Fruit fly (Drosophila melanogaster) S2 (cell line): Measurements from ENCODE around the gene CG15646.

ENCODE experiments used
- CG8478 ChIP-seq: fragments of >200 bp; optimal IDR thresholded peaks from 2 replicates; lab custom pipeline; 2018
- CTCF ChIP-seq, 2 experiments: fragments of >200 bp; optimal IDR thresholded peaks; 2 replicates each; lab custom pipeline; 2018

Gene CG15646

DNA sequence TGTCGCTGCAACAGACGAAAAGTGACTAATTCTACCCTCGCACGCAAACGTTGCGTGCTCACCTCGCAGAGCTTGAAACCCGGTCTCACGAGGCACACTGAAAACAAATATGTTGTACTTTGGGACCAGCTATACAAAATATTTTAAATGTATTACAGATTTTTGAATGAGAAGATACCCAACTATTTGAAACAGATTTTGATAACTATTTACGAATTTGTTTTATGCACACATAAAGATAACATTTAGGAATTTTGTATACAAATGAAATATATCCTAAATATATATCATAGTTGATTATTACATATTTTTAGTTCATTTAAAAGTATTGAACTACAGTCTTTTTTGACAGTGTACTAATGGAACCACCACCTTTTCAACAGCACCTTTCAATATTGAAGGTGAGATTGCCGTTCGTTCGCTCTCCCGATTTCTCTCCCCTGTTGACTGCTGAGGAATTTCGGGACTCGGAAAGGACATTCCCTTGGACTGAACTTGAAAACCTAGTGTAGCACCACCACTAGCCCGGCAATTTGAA is at the start of gene CG15646:
CG15646 (minus strand) TSS at position 4 of the 538 bp plus-strand sequence.
- TF ChIP-seq CTCF (optimal IDR thresholded peaks at IDR 0.05; lab: Kevin White, UChicago) (no peak), CG8478 (lab: Kevin White, UChicago) (no peak)

DNA sequence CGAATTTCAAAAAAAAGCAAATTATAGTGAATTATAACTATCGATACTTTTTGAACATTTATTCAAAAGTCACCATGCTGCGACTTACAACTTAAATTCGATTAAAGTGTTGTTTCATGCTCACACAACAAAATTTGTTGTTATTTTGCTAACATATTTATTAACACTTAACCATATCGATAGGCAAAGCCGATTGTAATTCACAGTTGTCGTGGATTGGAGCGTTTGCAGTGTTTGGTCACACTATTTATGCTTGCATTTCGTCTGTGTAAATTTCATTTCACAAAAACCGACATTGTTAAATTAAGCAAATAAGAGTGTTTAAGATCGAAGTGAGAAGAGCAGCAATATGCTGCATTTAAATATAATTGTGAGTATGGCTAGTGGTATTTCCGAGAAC is 41.6 kb upstream of the CG15646 start, which contains the start of gene HUWE1:
HUWE1 (plus strand) TSS at position 220 of the 400 bp plus-strand sequence.
- TF ChIP-seq CG8478 (lab: Kevin White, UChicago): no peak
- no peak for TF ChIP-seq CTCF (optimal IDR thresholded peaks at IDR 0.05; lab: Kevin White, UChicago)

DNA sequence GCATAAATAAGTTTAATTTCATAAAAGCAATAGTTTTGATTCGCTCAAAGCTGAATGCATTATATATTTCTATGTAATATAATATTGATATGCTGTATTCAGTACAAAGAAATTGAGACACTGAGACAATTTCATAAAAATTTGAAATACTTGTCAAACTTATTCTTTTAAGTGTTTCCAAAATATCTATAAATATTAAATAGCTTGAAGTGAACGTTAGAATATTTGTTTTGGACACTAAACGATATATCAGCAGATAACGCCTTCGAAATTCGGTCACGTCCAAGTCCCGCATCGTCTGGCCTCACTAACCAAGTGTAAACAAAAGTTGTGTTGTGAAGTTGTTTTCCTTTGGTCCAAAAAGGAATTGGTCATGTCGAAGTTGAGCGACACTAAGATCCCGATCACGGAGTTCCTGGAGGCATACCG is 39.9 kb upstream of the CG15646 start:
- TF ChIP-seq CG8478 (lab: Kevin White, UChicago): no peak
- no peak for TF ChIP-seq CTCF (optimal IDR thresholded peaks at IDR 0.05; lab: Kevin White, UChicago)

DNA sequence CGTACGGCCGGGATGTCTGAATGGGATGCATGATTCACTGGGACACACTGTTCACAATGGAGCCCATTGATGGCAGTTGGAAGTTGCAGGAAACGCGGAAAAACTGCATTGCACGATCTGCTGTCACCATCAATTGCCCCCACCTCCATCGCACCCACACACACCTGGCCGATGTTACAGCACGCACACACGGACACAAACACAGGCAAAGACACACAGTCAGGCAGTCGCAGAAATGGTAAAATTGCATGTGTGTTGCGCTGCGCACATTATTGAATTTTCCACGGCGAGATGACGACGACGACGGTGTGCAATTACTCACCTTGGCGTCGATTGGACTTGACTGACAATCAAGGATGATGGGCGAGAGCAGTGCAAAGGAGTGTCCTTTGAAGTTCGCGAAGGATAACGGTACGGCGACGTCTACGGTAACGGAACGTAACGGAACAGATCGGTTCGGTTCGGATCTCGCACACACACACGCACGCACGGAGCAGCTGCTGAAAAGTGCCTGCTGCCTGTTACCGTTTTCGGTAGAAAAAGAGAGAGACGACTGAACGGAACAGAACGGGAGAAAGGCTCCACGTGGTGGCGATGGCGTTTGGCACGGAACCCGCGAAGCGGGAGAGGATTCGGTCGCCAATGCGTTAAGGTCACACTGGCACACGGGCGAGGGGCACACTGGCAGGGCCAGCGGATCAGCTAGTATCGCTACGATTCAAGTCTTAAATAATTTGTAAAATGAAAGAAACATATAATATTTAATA is 39.3 kb upstream of the CG15646 start, which contains the start of the genes CG9281 and CG15601:
CG9281 (minus strand) TSS at position 556 of the 767 bp plus-strand sequence.
CG15601 (plus strand) TSS at position 664 of the 767 bp plus-strand sequence.
- TF ChIP-seq CTCF (optimal IDR thresholded peaks at IDR 0.05; lab: Kevin White, UChicago) (peak in 1 of 2 experiments; percentile 17), CG8478 (lab: Kevin White, UChicago) (no peak)

DNA sequence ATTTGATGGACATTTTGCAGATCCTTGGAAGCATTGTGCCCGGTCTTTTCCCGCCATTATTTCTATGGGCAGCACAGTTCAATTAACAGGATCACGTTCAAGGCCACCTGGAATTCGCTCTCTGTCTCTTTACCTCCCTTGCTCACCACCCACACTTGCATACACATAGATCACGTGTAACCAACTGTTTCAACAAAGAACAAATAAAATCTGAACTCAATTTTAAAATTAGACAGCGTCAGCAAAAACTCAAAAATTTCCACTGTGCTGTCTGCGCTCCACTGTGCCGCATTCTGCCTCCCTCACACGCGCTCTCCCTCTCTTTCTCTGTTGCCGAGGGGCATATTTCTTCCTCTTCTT is 38.8 kb upstream of the CG15646 start:
- TF ChIP-seq CG8478 (lab: Kevin White, UChicago) (no peak), CTCF (optimal IDR thresholded peaks at IDR 0.05; lab: Kevin White, UChicago) (no peak)

DNA sequence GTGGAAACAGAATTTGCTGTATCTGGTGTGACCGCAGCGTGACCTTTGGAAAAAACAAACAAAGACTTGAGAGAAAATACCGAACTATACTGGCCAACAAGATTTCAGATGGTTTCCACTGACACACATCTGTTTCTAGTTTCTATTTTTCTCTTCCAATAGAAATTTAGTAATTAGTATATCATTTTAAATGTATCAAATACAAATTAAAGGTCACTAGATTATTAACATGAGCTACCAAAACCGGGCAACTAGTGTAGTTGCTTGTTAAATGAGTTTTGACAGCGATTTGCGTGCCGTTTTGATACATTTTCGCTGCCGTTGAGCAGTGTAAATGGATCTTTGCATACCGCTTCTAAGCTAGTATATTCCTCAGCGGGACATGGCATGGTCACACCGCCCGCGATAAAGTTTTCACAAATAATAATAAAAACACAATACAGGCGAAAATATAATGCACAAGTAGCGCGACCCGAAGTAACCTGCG is 32.9 kb upstream of the CG15646 start, which contains the start of the genes Pis and Hap40:
Pis (minus strand) TSS at position 51 of the 487 bp plus-strand sequence.
Hap40 (plus strand) TSS at position 406 of the 487 bp plus-strand sequence.
- no peak for TF ChIP-seq CTCF (optimal IDR thresholded peaks at IDR 0.05; lab: Kevin White, UChicago)
- no peak for TF ChIP-seq CG8478 (lab: Kevin White, UChicago)

DNA sequence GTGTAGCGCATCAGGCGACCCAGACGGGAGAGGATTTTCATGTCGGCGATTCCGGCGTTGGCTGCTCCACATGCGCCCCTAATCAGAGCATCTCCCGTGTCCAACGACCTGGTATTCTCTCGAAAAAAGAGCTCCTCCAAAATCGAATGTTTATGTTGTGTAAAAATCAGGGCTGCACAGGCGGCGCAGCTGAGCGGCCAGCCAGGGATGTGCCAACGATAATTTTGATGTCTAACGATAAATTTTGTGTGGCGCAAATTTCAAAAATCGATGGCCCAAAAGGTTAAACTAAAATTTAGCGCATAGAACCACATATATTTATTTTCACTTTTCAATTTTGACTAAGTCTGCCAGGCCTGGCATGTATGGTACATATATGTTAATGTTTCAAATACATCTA is 30.2 kb upstream of the CG15646 start, which contains the start of gene CG9240:
CG9240 (minus strand) TSS at position 213 of the 400 bp plus-strand sequence.
- TF ChIP-seq CG8478 (lab: Kevin White, UChicago): no peak
- no peak for TF ChIP-seq CTCF (optimal IDR thresholded peaks at IDR 0.05; lab: Kevin White, UChicago)

DNA sequence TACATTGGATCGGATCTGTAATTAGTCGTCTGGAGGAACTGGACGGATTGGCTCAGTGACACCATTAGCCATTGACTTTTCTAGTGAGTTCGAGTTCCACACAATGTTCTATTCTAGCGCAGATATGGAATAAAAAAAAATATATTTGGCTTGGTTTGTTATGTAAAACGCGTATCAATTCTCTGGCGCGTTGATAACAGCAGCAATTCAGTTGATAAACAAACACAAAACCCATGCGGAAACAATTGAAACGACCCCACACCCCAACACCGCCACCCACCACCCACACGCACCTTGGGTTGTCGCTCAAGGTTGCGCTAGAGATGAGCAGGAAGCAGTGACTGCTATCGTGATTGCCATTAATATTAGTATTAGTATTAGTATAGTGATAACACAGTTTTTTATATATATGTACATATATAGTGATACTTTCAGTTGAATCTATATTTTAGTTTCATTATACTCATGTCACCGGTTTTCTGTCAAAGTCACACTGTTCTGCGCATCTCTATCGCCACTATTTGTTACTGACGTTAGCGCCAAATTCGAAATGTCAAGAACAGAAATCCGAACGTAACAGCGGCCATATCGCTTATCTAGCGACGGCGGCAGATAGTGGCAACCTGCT is 26.9 kb upstream of the CG15646 start:
- TF ChIP-seq CTCF (optimal IDR thresholded peaks at IDR 0.05; lab: Kevin White, UChicago): no peak
- no peak for TF ChIP-seq CG8478 (lab: Kevin White, UChicago)

DNA sequence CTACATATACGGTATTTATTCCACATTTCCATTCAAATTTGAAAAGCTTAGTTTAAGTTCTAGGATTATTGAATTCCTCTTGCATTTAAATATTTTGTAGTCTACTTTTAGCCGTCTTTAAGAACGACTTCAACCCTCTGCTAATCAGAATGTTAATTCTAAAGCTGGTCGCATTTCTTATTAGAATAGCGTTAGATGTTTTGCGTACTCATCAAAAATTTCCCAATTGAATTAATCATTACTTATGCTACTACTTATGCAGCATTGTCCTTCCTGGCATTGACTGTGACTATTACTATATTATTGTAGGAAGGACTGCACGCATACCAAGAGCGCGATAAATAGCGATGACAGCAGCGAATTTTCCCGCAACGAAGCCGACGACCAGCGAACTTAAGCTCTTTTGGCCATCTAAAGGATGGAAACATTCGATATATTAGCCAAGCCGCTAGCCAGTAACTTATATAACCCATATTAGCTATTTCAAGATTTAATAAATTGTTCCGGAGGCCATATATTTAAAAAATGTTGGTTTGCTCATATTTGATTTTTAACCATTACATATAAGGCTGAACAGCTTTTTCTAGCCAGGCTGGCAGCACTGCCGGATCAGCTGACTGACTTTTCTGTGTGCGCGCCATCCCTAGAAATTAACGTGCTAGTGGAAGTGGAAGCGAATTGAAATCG is 26.2 kb upstream of the CG15646 start, which contains the start of gene CG8128:
CG8128 (plus strand) TSS at position 641 of the 687 bp plus-strand sequence.
- no peak for TF ChIP-seq CG8478 (lab: Kevin White, UChicago)
- no peak for TF ChIP-seq CTCF (optimal IDR thresholded peaks at IDR 0.05; lab: Kevin White, UChicago)

DNA sequence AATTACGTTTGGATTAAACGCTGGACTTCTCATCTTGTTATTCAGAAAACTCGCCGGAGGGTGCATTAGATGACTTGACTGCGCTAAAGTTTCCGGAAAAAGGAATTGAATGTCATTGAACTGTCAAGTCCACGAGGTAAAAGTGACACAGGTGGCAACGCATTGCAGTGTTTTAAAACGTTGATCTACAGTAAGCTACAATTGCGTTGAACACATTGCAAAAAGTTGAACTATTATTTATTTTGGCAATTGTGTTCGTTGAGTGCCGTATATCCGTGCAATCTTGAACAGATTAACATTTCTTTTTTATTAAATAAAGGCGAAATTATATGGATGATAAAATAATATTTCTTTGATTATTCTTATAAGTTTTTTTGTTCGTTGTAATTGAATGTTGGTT is 17.9 kb upstream of the CG15646 start, which contains the start of gene CG15599:
CG15599 (minus strand) TSS at position 101 of the 400 bp plus-strand sequence.
- TF ChIP-seq CTCF (optimal IDR thresholded peaks at IDR 0.05; lab: Kevin White, UChicago) (no peak), CG8478 (lab: Kevin White, UChicago) (no peak)

DNA sequence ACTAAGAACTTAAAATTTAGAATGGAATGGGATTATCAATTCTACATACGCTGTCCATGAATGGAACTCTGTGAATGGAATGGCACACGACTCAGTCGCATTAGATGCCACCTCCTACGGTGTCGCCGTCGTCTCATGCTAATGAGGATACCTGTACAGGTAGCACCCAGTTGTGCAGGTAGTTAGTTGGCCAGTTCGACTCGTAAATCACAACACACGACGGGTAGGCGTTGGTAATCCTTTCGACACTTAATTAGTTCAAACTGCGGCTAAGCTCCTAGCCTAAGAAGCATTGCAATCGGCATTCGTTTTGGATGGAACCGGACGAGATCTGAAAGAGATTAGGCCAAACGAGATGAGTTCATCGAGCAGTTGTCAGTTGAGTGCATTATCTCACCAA is 13.6 kb upstream of the CG15646 start:
- TF ChIP-seq CG8478 (lab: Kevin White, UChicago) (no peak), CTCF (optimal IDR thresholded peaks at IDR 0.05; lab: Kevin White, UChicago) (no peak)

DNA sequence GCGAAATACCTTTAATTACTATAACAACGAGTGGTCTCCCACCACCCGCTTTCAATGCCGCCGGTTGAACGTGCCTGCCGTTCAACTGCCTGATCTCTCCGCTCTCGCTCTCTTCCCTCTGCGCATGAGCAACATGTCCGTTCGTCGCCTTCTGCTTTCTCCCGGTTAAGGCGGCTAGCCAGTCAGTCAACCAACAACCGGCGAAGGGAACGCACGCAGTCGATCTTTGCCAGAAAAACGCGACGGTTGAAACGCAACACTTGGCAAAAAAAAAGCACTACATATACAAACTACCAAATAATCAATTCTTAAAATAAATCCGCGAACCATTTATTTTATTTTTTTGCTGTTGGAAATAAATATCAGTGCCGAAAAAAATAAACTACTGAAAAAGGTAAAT is 4.5 kb upstream of the CG15646 start, which contains the start of gene CG12708:
CG12708 (plus strand) TSS at position 183 of the 400 bp plus-strand sequence.
- no peak for TF ChIP-seq CTCF (optimal IDR thresholded peaks at IDR 0.05; lab: Kevin White, UChicago)
- no peak for TF ChIP-seq CG8478 (lab: Kevin White, UChicago)

DNA sequence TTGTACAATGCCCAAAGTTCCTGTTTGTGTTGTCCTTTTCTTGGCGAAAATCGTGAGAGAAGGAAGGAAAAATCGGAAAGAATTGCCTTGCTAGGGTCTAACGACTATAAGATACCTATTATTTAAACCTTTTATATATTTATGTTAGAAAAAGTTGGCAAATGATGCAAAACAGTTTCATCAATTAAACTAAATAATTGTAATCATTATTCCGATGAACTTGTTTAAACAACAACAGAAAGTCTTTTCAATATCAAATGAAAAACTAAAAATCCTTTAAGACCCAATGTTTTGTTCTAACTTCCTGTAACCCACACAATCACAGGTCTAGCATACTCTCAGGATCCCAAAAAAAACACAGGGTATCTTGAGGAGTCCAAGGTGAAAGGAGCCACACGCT is 3.5 kb upstream of the CG15646 start:
- TF ChIP-seq CG8478 (lab: Kevin White, UChicago): no peak
- no peak for TF ChIP-seq CTCF (optimal IDR thresholded peaks at IDR 0.05; lab: Kevin White, UChicago)

DNA sequence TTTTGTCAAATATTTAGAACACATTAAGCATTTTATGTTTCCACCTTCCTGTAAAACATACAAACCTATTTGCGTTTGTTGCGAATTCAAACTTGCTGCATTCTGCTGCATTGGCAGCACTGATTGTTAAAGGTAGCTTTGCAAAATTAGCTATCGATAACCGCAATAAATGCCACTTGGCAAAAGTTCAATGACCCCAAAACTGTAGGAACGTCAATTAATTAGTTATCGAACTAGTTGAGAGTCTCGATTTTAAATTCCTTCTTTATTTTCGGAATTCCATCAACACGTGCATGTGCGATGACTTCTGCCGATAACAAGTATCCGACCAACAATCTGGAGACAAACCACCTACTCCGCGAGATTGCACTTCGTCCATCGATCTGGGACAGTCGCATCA is 8.5 kb downstream of the CG15646 start, which contains the start of gene CG8119:
CG8119 (plus strand) TSS at position 301 of the 400 bp plus-strand sequence.
- TF ChIP-seq CG8478 (lab: Kevin White, UChicago): no peak
- no peak for TF ChIP-seq CTCF (optimal IDR thresholded peaks at IDR 0.05; lab: Kevin White, UChicago)
